Fruit fly (Drosophila melanogaster): Measurements from ENCODE around the gene CG17154.

- TF ChIP-seq CG8478 (optimal IDR thresholded peaks at IDR 0.05), result no peak
- no peak for TF ChIP-seq EcR (GFP tag; optimal IDR thresholded peaks at IDR 0.05)
- no peak for TF ChIP-seq Dll (optimal IDR thresholded peaks at IDR 0.05)
- TF ChIP-seq psq (optimal IDR thresholded peaks at IDR 0.05), result no peak
- no peak for TF ChIP-seq pan (optimal IDR thresholded peaks at IDR 0.05)
These were observed 49.9 kb downstream of the CG17154 start, which contains the start of the genes ND-SGDH and RhoGAP68F for dm6 chr3L:12138113-12138899.
